Worm (Caenorhabditis elegans) whole organism, dauer: Measurements from ENCODE around the gene igeg-2.

ENCODE experiments used
- unc-62 ChIP-seq: sonication (generic microtip); optimal IDR thresholded peaks from 2 replicates; lab custom pipeline; 2017; ENCODE audit warnings: missing biosample characterization, missing genetic modification reagents, missing genetic modification characterization

Gene igeg-2

DNA sequence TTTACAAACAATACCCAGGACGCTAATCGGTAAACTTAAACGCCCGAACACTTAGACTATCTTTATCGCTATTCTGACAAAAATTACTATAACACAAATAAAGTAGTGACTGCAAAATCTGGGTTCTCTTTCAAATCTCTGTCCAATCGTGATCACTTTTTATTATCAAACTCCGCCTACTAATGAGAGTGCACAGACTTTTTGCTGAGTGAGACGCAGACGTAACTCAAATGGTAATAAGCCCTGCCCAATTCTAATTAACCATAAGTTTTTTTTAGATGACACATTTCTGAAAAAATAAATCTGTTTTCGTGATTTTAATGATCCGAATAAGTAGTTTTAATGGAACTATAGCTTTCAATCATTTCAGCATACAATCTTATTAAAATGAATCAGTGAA, 26.0 kb upstream of the igeg-2 start:
- no peak for TF ChIP-seq unc-62 (GFP tag; lab: Kevin White, UChicago)

DNA sequence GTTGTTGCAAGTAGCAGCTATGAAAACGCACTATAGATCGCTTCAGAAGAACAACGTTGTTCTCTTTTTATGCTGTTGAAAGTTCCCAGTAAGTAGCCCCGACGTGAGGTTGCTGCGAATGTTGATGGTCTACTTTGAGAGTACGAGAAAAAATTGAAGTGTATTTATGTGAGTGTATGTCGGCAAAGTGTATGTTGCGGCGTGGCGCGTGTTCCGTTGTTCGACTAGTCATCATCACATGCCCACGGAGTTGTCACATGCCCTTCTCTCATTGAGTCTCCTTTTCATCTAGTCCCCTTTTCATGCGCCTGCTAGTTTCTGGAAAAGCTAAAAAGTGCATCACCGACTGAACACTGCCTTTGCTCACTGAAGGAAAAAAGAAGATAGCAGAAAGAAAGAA, 25.5 kb upstream of the igeg-2 start:
- TF ChIP-seq unc-62 (GFP tag; lab: Kevin White, UChicago), result no peak

DNA sequence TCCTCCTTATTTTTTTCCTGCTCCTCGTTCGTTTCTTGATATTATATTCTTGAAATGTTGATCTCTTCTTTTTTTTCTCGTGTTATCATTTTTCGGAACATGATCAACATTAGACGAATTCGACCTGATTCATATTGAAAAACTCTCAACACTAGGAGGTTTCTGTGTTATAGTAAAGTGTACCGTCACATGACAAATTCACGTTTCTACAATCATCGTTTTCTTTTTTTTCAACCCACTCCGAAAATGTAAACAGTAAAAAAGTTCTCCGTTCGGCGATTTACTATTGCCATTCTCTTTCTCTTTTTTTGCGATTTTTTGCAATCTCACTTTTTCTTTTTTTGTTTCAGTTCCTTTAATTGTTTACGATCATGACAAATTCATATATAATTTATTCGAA, 25.0 kb upstream of the igeg-2 start:
- no peak for TF ChIP-seq unc-62 (GFP tag; lab: Kevin White, UChicago)

DNA sequence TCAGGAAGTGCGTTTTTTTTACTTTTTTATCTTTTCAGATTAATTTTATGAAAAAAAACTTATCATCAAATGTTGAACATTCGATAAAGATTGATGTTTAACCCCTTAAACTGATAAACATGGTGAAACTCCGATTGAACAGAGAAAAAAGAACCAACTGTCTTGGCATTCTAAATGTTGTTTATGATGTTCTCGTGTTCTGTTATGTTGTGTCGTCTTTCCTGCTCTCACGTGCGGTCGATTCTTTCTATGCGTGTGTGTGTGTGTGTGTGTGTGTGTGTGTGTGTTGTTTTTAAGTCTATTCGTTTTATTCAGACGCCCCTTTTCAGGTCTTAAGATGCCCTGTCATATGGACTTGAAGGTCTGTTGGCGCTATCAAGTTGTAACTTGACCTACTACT, 23.2 kb upstream of the igeg-2 start:
- TF ChIP-seq unc-62 (GFP tag; lab: Kevin White, UChicago), result no peak

DNA sequence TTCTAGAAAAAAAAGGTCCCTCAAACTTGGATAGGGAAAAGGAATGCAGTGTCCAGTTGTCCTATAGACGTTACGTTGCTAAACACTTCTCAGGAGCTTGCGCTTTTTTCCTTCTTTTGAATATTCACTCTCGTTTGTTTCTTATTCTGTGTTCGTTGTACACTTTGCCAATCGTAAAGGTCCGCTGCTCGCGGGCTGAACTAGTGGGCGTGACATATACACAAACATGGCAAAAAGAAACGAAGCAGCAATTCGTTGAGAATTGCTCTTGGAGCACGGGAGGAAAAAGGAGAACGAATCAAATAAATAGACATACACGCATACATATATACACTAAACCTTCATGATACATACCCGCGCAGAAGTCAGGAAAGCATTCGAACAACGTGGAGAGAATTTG, 22.4 kb upstream of the igeg-2 start:
- no peak for TF ChIP-seq unc-62 (GFP tag; lab: Kevin White, UChicago)

DNA sequence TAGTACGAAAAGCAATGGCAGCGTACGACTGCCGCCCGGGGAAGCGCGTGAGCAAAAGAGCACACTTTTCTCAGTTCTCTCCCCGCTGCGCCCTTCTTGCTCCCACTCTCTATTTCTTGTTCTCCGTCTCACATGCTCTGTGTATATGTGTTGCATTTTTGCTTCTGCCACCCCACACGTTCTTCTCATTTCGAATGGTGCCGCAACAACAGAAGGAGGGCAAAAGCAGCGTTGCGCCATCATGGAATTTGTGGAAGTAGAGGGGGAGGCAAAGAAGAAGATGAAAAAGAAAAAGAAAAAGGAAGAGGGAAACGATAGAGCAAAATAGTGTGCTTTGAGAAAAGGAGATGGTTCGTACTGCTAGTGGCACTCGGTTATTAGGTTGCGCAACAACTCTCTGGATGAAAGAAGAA, 20.9 kb upstream of the igeg-2 start:
- TF ChIP-seq unc-62 (GFP tag; lab: Kevin White, UChicago), result no peak

DNA sequence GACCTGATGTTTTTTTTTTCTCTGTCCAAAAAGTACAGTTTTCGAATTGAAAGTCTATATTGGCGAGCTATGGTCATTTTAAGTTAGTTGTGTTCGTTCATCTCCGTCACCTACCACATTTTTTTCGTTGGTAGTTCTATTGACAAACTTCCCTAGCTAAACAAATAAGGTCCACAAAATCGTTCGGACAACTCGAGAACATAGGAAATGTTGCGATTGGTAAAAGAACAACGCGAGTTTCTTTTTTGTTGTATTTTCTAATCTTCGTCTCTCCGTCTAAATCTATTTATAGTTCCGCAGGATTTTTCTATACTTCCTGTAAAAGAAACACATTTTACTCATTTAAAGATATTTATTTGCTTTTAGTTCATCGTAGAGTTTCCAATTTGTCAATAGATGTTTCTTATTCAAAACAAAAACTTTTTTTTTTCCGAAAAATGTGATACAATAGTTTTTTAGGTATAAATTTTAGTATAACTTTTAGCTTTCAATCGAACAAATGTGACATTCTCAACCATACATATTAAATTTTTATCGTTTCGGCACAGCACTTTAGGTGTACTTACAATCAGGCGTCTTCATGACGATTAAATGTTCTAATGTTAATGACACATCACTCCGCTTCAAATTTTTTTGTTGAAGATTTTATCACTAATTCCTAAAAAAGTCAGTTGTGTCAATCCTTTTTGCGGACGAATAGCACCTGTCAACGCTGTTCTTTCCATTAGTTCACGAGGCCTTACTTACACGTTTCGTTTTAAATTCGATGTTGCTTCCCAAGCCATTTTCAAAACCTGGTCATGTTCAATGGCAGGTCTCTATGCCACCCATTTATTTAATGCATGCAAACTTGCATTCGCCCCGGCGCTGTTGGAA, 20.2 kb upstream of the igeg-2 start:
- TF ChIP-seq unc-62 (GFP tag; lab: Kevin White, UChicago), result no peak

DNA sequence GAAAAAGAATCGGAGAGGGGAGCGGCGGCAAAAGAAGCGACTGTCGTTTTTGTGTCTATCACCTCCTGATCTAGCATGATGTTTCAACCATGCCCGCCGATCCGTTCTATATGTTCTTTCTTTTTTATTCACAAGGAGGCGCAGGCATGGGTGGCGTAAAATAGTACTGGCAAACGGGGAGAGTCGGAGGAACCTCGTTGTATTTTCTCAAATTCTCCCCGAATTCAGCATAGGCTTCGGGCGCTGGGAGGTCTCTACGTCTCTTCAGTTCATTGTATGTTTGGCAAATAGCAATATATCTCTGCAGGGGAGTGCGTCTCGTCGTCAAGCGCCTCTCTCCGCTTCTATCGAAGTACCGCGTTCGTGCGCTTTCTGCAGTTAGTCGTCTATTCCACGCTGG, 18.8 kb upstream of the igeg-2 start, which contains the start of gene lin-14:
lin-14 (plus strand) TSS at position 346 of the 400 bp plus-strand sequence.
- no peak for TF ChIP-seq unc-62 (GFP tag; lab: Kevin White, UChicago)

DNA sequence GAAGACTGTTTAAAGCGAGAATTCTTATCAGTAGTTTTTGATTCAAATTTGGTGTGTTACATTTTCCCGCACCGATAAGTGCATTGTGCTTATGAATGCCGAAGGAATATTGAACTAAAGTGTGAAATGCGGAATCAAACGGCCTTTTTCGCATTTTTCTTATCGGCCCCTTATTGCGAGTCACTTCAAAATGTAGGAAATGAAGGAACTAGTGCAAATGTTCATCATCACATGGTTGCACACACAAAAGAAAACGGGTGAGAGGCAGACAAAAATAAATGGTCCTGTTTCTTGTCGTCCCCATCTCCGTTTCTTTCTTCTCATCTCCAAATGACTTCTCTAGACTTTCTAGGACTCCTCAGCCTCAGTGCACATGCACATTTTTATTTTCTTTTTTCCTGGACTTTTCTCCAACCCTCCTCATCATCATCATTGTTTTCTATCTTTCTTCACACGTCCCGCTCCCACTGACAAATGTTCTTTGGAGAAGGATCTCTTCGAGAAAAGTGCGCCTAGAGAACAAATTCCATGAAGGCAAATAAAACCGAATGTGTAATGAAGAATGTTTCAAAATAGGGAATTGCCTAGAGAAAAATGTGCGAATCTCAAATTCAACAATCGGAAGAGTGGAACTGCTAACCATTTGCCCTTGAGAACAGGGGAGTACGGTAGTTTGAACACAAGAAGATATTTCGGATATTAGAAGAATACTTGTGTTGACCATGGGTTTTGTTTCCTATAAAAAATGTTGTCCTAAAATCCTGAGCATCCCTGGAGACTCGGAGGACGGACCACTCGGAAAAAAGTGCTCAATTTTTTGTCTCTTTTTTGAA, 18.1 kb upstream of the igeg-2 start:
- TF ChIP-seq unc-62 (GFP tag; lab: Kevin White, UChicago), result no peak

DNA sequence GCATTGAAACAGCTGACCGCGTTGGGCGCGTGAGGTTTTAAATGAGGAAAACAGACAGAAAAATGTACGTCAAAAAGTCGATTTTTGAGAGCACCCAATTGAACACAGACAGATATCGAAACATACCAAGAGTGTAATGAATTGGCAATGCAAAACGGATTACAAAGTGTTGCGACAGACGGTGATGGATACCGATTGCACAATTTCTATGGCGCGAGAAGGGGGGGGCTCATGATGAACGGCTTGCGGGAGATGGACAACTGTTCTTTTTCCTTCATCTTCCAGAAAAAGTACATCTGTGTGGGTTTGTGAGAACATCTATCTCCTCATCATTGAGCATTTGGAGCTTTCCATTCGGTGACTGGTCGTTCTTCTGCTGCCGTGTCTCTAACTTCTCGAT, 17.1 kb upstream of the igeg-2 start:
- TF ChIP-seq unc-62 (GFP tag; lab: Kevin White, UChicago), result no peak

DNA sequence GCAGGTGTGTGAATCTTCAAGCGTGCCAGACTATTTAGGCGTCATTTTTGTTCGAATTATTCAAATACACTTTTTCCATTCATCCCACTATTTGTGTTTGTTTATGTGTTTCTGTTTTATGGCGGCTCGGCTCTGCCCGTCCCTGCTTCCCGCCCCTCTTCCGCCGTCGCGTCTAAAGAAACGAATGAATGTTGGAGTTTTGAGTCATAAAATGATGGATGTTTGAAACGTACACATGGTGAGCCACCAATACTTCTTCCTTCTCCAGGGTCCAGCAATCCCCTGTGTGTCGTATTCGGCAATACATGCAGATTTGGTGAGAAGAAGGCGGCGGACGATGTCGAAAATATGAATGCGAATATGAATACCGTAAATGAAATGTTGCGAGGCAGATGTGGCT, 16.6 kb upstream of the igeg-2 start:
- no peak for TF ChIP-seq unc-62 (GFP tag; lab: Kevin White, UChicago)

DNA sequence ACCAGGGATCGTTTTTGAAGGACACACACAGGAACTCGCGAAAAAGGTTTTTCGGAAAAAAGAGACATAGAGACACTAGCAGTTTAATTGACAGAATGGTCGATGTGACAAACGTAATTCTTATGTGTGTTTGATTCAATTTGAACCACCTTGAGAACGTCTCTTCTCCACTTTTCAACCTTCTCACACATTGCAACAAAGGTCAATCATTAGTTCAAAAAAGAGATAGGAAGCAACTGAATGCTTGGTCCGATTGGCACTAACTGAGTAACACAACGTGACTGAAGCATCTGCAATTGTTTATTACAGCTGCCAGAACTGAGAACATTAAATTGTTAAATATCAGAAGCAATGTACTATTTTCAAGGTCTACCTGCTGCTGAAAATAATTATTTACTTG, 15.7 kb upstream of the igeg-2 start:
- TF ChIP-seq unc-62 (GFP tag; lab: Kevin White, UChicago), result no peak

DNA sequence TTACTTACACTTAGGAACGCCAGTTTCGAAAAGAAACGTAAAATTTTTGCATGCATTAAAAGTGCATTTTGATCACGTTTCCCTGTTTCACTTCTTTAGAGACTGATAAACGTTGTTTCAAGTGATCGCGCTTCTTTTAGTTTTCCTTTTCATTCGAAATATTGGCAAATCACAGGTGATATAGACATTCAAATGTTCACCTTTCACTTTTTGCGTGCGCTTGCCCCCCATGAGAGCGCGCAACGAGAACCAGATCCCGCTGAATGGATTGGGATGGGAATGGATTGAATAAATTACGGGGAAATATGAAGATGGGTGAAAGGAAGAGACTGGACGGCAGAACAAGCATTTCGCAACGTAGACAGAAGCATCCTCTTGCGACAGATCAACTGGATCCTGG, 15.1 kb upstream of the igeg-2 start:
- TF ChIP-seq unc-62 (GFP tag; lab: Kevin White, UChicago), result no peak

DNA sequence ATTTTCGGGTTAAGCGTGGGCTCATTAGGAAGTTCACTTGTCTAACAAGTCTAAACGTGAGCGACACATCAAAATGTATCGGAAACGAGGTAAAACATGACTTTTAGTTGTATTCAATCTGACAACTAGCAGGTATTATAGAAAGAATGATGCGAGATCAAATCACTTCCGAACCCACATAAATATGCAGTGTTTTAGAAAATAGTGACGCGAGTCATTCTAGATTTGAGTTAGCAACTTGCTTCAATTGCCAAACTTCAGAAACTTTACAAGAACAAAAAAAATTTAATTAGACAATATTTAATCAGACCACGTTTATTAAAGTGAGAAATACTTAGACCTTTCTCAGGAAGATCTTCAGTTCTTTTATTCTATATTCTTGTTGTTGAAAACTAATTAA, 10.2 kb upstream of the igeg-2 start:
- TF ChIP-seq unc-62 (GFP tag; lab: Kevin White, UChicago), result no peak

DNA sequence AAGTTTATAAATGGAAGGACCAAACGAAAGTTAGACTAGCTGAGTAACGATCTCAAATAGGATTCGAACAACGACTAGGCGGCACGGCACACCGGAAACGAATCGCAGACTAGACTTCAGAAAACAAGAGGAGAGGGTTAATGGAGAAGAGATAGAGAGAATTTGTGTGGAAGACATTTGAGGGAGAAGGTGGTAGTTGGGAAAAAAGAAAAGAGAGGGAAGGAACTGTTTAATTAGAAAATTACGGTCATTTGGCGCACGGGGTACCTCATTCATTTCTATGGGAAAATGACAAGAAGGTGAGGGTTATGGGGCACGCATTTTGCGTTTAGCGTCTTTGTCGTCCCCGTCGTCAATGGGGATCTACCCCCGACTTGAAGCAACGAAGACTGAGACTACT, 7.8 kb upstream of the igeg-2 start, which contains the start of gene F48C5.2:
F48C5.2 (minus strand) TSS at position 101 of the 400 bp plus-strand sequence.
- TF ChIP-seq unc-62 (GFP tag; lab: Kevin White, UChicago), result no peak

DNA sequence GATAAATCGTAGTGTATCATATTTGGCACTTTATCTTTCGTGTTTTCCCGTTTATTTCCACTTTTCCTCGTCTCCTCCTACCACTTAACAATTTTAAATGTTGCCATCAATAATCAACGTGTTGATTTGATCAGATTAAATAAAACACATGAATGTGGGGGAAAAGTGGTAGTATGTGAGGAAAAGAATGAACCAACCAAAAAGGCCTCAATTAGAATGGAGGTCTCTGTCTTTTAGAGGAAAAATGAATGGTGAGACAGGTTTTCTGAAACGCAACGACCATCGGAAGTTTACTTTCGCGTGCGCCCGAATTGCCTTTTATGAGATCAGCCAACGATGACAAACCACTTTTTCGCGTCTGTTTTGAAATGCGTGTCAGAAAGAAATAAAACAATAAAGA, 5.9 kb upstream of the igeg-2 start:
- TF ChIP-seq unc-62 (GFP tag; lab: Kevin White, UChicago), result no peak
